Worm (Caenorhabditis elegans): ENCODE data around the gene tlk-1.

The tlk-1 gene

DNA sequence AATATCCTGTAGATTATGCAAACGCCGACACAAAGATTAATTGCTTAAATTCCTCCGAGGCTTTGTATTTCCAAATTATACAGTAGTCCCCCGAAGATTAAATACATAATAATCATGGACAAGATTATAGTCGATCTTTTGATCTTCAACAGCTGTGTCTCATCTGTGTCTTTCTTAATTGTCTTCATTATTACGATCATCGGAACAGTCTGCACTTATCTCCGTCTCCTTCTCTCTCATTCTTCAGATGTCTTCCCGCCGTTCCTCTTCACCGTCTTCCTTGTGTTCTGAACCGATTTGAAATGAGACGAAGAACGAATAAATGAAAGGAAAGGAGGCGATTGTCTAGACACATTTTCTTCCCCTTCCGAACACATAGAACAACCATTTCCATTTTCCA is 38.6 kb upstream of the tlk-1 start:
- peak; percentile 34 for TF ChIP-seq hmg-11 (tag; optimal IDR thresholded peaks at IDR 0.05)
- no peak for TF ChIP-seq egl-5 (tag; optimal IDR thresholded peaks at IDR 0.05)
- TF ChIP-seq jun-1 (tag; optimal IDR thresholded peaks at IDR 0.05): no peak
- no peak for TF ChIP-seq nhr-67 (tag; optimal IDR thresholded peaks at IDR 0.05)
- TF ChIP-seq nhr-43 (tag; optimal IDR thresholded peaks at IDR 0.05; ENCODE audit: poor library complexity, severe bottlenecking): peak; percentile 61
- TF ChIP-seq egl-27 (tag; optimal IDR thresholded peaks at IDR 0.05): no peak
- peak; percentile 69 for TF ChIP-seq nhr-23 (tag; optimal IDR thresholded peaks at IDR 0.05)
- no peak for TF ChIP-seq nhr-11 (tag; optimal IDR thresholded peaks at IDR 0.05)
- no peak for TF ChIP-seq elt-1 (tag; optimal IDR thresholded peaks at IDR 0.05)
- no peak for TF ChIP-seq ceh-16 (tag; optimal IDR thresholded peaks at IDR 0.05)
- TF ChIP-seq nhr-25 (tag; optimal IDR thresholded peaks at IDR 0.05): peak; percentile 53
- no peak for TF ChIP-seq tbx-2 (tag; optimal IDR thresholded peaks at IDR 0.05)
- TF ChIP-seq R02D3.7 (tag; optimal IDR thresholded peaks at IDR 0.05): no peak

DNA sequence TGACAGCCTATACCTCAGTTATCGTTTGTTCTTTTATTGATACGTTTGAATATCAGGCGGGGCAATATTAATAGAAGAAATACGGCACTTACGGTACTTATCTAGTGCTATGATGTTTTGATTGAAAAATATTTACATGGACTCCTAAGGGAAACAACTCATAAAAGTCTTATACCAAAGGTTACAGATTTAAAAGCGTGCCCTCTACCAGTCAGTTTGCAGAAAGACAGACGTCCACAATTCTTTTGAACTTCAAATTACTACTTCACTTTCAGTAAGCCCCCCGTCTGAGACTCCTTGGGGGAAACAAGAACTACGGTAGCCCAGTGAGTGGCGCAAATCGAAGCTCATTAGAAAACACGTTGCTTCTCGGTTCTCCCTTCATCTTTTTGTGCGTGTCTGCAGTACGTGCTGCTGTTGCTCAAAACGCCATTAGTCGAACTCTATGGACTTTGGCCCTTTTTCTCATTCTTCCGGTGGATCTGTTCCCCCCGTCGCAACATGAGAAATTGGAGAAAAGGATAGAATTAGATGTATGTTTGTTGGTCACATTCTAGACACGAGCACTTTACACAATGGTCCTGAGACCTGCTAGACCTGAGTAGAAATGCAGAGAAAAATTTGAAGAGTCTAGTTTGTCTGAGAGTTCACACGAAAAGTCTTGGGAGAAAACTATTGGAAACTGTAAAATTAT is 37.3 kb upstream of the tlk-1 start:
- TF ChIP-seq eor-1 (tag; optimal IDR thresholded peaks at IDR 0.05) (no peak), nhr-25 (tag; optimal IDR thresholded peaks at IDR 0.05) (no peak), lin-15B (tag; optimal IDR thresholded peaks at IDR 0.05) (peak; percentile 5), nfya-1 (tag; optimal IDR thresholded peaks at IDR 0.05; ENCODE audit: insufficient read depth) (peak; percentile 47), nhr-12 (tag; optimal IDR thresholded peaks at IDR 0.05) (no peak), lin-39 (tag; optimal IDR thresholded peaks at IDR 0.05) (peak; percentile 58)

DNA sequence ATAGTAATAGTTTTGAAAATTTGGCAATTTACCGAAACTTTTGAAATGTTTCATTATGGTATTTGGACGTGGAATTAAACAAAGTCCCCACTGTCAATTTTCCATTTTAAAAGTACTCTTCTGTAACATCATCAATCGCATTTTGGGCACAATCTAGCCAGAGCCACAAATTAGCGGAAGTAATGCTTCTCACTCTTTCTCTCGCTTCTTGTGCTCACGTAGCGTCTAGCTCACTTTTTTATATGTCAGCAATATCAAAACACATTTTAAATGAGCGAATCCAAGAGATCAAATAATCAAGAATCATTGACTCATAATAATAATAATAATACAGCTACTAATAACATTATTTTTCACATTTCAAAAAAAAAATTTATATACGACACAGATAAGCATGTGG is 35.7 kb upstream of the tlk-1 start:
- TF ChIP-seq fkh-10 (GFP tag; optimal IDR thresholded peaks at IDR 0.05): no peak
- no peak for TF ChIP-seq unc-39 (tag; optimal IDR thresholded peaks at IDR 0.05)
- TF ChIP-seq egl-5 (tag; optimal IDR thresholded peaks at IDR 0.05): no peak
- TF ChIP-seq elt-2 (tag; optimal IDR thresholded peaks at IDR 0.05): no peak
- TF ChIP-seq nhr-28 (tag; optimal IDR thresholded peaks at IDR 0.05): no peak
- no peak for TF ChIP-seq mml-1 (tag; optimal IDR thresholded peaks at IDR 0.05)
- TF ChIP-seq pqm-1 (tag; optimal IDR thresholded peaks at IDR 0.05): no peak

DNA sequence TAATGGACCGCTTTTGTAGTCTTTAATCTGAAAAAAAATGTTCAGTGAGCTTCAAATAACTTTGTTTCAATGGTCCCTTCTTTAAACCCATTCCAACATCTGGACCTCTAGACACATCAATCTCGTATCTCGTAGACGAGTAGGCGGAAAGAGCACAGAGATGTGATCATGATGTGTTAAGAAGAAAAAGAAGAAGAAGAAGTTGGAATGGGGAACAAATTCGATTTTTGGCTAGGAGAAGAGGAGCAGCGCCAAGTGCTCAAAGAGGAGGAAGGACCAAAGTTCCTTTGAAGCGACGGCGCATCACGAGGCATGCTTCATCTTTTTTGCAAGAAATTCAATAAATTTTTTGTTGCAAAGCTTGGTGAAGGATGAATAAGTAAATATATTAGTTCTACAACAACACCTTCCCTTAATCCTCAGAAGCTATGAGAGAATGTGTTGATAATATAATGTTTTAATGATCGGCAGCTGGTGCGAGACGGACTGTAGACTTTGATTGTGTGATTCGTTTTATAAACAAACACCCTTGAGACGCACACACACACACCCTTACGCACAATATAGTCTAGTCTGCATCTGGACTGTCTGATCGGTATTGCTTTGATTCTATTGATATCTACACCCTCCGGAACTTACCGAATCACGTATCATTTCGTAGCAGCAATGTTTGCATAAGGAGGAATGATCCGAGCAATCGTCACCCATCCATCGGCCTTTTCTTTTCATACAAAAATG is 35.0 kb upstream of the tlk-1 start:
- TF ChIP-seq lin-39 (tag; optimal IDR thresholded peaks at IDR 0.05) (peak; percentile 49), nfya-1 (tag; optimal IDR thresholded peaks at IDR 0.05; ENCODE audit: insufficient read depth) (peak; percentile 43), fkh-10 (GFP tag; optimal IDR thresholded peaks at IDR 0.05) (peak; percentile 88), ceh-16 (tag; optimal IDR thresholded peaks at IDR 0.05) (no peak)

DNA sequence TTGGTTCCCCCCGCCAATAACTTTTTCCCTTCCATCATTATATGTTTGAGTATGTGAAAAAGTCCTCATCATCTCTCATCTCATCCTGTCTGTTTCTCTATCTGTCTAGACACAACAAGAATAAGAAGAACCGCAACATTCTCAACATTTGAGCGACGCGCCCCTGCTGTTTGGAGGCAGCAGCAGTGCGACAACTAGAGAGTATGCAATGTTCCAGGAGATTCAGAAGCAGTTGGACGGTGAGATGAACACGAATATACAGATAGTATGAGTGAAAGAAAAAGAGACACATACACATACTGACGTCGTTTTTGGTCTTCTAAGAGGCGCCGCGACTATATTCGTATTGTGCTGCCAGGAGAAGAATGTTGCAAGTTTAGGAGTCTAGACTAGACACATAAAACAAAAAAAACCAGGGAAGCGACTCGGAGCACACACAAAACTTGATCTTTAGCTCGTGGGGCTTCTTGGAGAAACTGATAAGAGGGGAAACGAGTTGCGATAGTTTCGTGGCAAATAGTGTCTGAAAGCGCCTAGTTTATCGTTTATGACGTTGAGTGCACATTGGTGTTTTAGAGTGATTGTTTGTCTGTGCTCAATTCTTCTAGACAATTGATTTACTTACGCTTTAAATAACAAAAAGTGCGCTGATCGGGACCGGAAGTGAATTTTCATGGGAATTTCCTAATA is 34.0 kb upstream of the tlk-1 start:
- peak; percentile 42 for TF ChIP-seq nhr-43 (tag; optimal IDR thresholded peaks at IDR 0.05; ENCODE audit: poor library complexity, severe bottlenecking)
- TF ChIP-seq ceh-16 (tag; optimal IDR thresholded peaks at IDR 0.05): no peak
- peak; percentile 38 for TF ChIP-seq lin-15B (tag; optimal IDR thresholded peaks at IDR 0.05)
- peak; percentile 41 for TF ChIP-seq fkh-10 (GFP tag; optimal IDR thresholded peaks at IDR 0.05)
- peak; percentile 62 for TF ChIP-seq lin-39 (tag; optimal IDR thresholded peaks at IDR 0.05)
- TF ChIP-seq nfya-1 (tag; optimal IDR thresholded peaks at IDR 0.05; ENCODE audit: insufficient read depth): peak; percentile 64
- TF ChIP-seq jun-1 (tag; optimal IDR thresholded peaks at IDR 0.05): no peak
- TF ChIP-seq unc-39 (tag; optimal IDR thresholded peaks at IDR 0.05): no peak
- TF ChIP-seq R02D3.7 (tag; optimal IDR thresholded peaks at IDR 0.05): peak; percentile 4
- TF ChIP-seq lsy-12 (tag; optimal IDR thresholded peaks at IDR 0.05): peak; percentile 5
- TF ChIP-seq elt-2 (tag; optimal IDR thresholded peaks at IDR 0.05): peak; percentile 85
- no peak for TF ChIP-seq tbx-2 (tag; optimal IDR thresholded peaks at IDR 0.05)
- no peak for TF ChIP-seq ceh-9 (tag; optimal IDR thresholded peaks at IDR 0.05)
- TF ChIP-seq pqm-1 (tag; optimal IDR thresholded peaks at IDR 0.05): peak; percentile 80
- no peak for TF ChIP-seq aly-2 (tag; optimal IDR thresholded peaks at IDR 0.05)
- TF ChIP-seq nhr-28 (tag; optimal IDR thresholded peaks at IDR 0.05): no peak
- TF ChIP-seq nhr-76 (tag; optimal IDR thresholded peaks at IDR 0.05): no peak
- peak; percentile 45 for TF ChIP-seq nhr-25 (tag; optimal IDR thresholded peaks at IDR 0.05)
- no peak for TF ChIP-seq nhr-67 (tag; optimal IDR thresholded peaks at IDR 0.05)
- no peak for TF ChIP-seq ama-1 (optimal IDR thresholded peaks at IDR 0.05)
- TF ChIP-seq elt-3 (tag; optimal IDR thresholded peaks at IDR 0.05): no peak
- peak; percentile 26 for TF ChIP-seq hmg-11 (tag; optimal IDR thresholded peaks at IDR 0.05)
- TF ChIP-seq fos-1 (tag; optimal IDR thresholded peaks at IDR 0.05): no peak
- peak; percentile 45 for TF ChIP-seq egl-5 (tag; optimal IDR thresholded peaks at IDR 0.05)
- TF ChIP-seq mdl-1 (tag; optimal IDR thresholded peaks at IDR 0.05): peak; percentile 14
- TF ChIP-seq snpc-4 (tag; optimal IDR thresholded peaks at IDR 0.05): no peak
- TF ChIP-seq fkh-2 (tag; optimal IDR thresholded peaks at IDR 0.05): no peak
- no peak for TF ChIP-seq daf-12 (tag; optimal IDR thresholded peaks at IDR 0.05)
- TF ChIP-seq zag-1 (tag; optimal IDR thresholded peaks at IDR 0.05): no peak
- no peak for TF ChIP-seq nhr-12 (tag; optimal IDR thresholded peaks at IDR 0.05)
- peak; percentile 57 for TF ChIP-seq unc-62 (GFP tag; optimal IDR thresholded peaks at IDR 0.05)
- no peak for TF ChIP-seq pha-4 (tag; optimal IDR thresholded peaks at IDR 0.05)

All from whole organism, L3 larva.